Worm (Caenorhabditis elegans): Measurements from ENCODE around the gene inpp-4B.
A peak's percentile ranks its signal among the peaks of the same experiment; 100 is the strongest.

The inpp-4B gene

DNA sequence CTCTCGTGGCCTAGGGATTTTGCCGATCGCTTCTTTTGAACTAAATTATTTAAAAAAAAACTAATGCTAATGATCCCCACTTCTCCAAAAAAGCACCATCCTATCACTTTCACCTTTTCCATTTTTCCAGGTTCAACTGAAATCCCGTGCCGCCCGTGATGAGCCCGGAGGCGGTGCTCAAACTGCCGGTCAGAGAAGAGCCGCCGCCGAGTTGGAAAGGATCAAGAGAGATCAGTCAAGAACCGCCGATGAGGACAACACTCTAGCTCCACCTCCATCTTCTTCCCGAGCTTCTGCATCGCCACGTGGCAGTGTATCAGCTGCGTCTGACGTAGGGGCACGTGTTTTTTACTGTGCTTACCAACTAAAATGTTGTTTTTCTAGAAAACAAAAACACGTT is 13.3 kb downstream of the inpp-4B start:
- no peak for TF ChIP-seq ham-2 (GFP tag; optimal IDR thresholded peaks at IDR 0.05)
- TF ChIP-seq ceh-83 (GFP tag; optimal IDR thresholded peaks at IDR 0.05), result no peak
- no peak for TF ChIP-seq ces-1 (GFP tag; optimal IDR thresholded peaks at IDR 0.05)
- no peak for TF ChIP-seq lsy-2 (tag; optimal IDR thresholded peaks at IDR 0.05)
- no peak for TF ChIP-seq cnd-1 (tag; optimal IDR thresholded peaks at IDR 0.05)
- no peak for TF ChIP-seq unc-39 (tag; optimal IDR thresholded peaks at IDR 0.05)
- TF ChIP-seq elt-3 (tag; optimal IDR thresholded peaks at IDR 0.05), result no peak
- no peak for TF ChIP-seq nhr-237 (tag; optimal IDR thresholded peaks at IDR 0.05)
- no peak for TF ChIP-seq bed-3 (GFP tag; optimal IDR thresholded peaks at IDR 0.05)
- TF ChIP-seq ceh-43 (GFP tag; optimal IDR thresholded peaks at IDR 0.05), result no peak
- no peak for TF ChIP-seq nhr-76 (tag; optimal IDR thresholded peaks at IDR 0.05)
- TF ChIP-seq lin-13 (tag; optimal IDR thresholded peaks at IDR 0.05), result no peak
- TF ChIP-seq unc-120 (tag; optimal IDR thresholded peaks at IDR 0.05; ENCODE audit: poor library complexity, severe bottlenecking), result no peak
- no peak for TF ChIP-seq blmp-1 (tag; optimal IDR thresholded peaks at IDR 0.05)
- no peak for TF ChIP-seq M03D4.4 (tag; optimal IDR thresholded peaks at IDR 0.05)
- no peak for TF ChIP-seq drap-1 (GFP tag; optimal IDR thresholded peaks at IDR 0.05)
- no peak for TF ChIP-seq nhr-12 (tag; optimal IDR thresholded peaks at IDR 0.05)
- TF ChIP-seq unc-62 (GFP tag; optimal IDR thresholded peaks at IDR 0.05), result no peak
- TF ChIP-seq flh-1 (GFP tag; optimal IDR thresholded peaks at IDR 0.05), result no peak

- TF ChIP-seq ces-1 (GFP tag; optimal IDR thresholded peaks at IDR 0.05) (no peak), tbx-8 (GFP tag; optimal IDR thresholded peaks at IDR 0.05) (no peak), sptf-1 (tag; optimal IDR thresholded peaks at IDR 0.05) (no peak), mls-2 (tag; optimal IDR thresholded peaks at IDR 0.05) (no peak), nhr-2 (tag; optimal IDR thresholded peaks at IDR 0.05) (no peak), lin-13 (tag; optimal IDR thresholded peaks at IDR 0.05) (no peak), elt-1 (tag; optimal IDR thresholded peaks at IDR 0.05; ENCODE audit: borderline replicate concordance, insufficient read depth) (no peak), pha-4 (tag; optimal IDR thresholded peaks at IDR 0.05) (no peak)
Observed at ce11 chrIII:10251114-10251513, 15.6 kb downstream of the inpp-4B start.

- TF ChIP-seq lsy-2 (tag; optimal IDR thresholded peaks at IDR 0.05), result peak; percentile 39
- no peak for TF ChIP-seq flh-1 (GFP tag; optimal IDR thresholded peaks at IDR 0.05)
- no peak for TF ChIP-seq pha-4 (tag; optimal IDR thresholded peaks at IDR 0.05)
- peak; percentile 66 for TF ChIP-seq nhr-237 (tag; optimal IDR thresholded peaks at IDR 0.05)
- TF ChIP-seq mep-1 (tag; optimal IDR thresholded peaks at IDR 0.05), result peak; percentile 69
- TF ChIP-seq unc-120 (tag; optimal IDR thresholded peaks at IDR 0.05; ENCODE audit: poor library complexity, severe bottlenecking), result peak; percentile 60
- peak; percentile 29 for TF ChIP-seq hlh-1 (tag; optimal IDR thresholded peaks at IDR 0.05)
Observed at ce11 chrIII:10248441-10249137, 18.1 kb downstream of the inpp-4B start, which contains the start of the genes div-1 and cor-1. div-1 (minus strand) TSS chrIII:10248559. cor-1 (plus strand) TSS chrIII:10249111.

DNA sequence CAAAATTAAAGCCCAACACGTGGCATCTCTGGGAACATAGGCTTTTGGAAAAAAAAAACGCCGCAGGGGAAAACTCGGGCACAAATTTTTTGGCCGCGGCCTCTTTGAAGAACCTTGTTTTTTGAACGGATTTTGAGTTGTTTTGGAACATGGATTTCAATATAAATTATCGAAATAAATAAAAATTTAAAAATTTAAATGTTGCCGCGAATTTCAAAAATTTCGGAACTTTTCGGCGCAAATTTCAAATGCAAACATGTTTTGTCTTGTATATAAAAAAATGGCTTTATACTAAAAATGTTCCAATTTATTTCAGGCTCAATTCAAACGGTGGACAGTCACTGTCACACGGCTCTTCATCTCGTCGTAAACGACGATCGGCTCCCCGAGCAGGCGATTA is 22.7 kb downstream of the inpp-4B start:
- TF ChIP-seq unc-39 (tag; optimal IDR thresholded peaks at IDR 0.05), result no peak
- no peak for TF ChIP-seq ham-2 (GFP tag; optimal IDR thresholded peaks at IDR 0.05)
- no peak for TF ChIP-seq hlh-1 (tag; optimal IDR thresholded peaks at IDR 0.05)
- TF ChIP-seq mab-5 (tag; optimal IDR thresholded peaks at IDR 0.05), result no peak
- TF ChIP-seq tbx-8 (GFP tag; optimal IDR thresholded peaks at IDR 0.05), result no peak

DNA sequence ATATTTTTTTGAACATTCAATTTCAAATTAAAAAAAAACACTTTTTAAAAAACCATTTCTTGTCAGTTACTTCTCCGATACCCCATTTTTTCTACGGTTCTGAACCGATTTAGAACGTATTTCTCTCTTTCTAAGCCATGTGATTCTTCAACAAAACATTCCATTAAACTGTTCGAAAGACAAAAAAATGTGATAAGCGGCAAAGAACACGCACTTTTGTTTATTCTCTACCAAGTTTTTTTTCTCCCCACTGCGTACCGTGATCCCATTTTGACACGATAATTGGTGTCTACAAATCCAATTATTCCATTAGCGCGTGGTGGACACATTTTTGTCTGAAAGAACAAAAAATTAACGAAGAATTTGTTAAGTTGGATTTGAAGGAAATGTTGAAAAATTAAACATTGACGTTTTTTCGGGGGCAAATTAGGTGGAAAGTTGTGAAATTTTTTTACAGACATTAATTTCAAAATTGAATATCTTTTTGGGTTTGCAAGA is 25.3 kb downstream of the inpp-4B start:
- TF ChIP-seq ceh-83 (GFP tag; optimal IDR thresholded peaks at IDR 0.05) (no peak), nhr-76 (tag; optimal IDR thresholded peaks at IDR 0.05) (no peak), nhr-28 (tag; optimal IDR thresholded peaks at IDR 0.05) (no peak), lin-13 (tag; optimal IDR thresholded peaks at IDR 0.05) (no peak), nhr-237 (tag; optimal IDR thresholded peaks at IDR 0.05) (no peak), M03D4.4 (tag; optimal IDR thresholded peaks at IDR 0.05) (no peak), ceh-43 (GFP tag; optimal IDR thresholded peaks at IDR 0.05) (no peak), lsy-2 (tag; optimal IDR thresholded peaks at IDR 0.05) (no peak), unc-39 (tag; optimal IDR thresholded peaks at IDR 0.05) (no peak), mls-2 (tag; optimal IDR thresholded peaks at IDR 0.05) (no peak), unc-62 (GFP tag; optimal IDR thresholded peaks at IDR 0.05) (no peak), cnd-1 (tag; optimal IDR thresholded peaks at IDR 0.05) (no peak), drap-1 (GFP tag; optimal IDR thresholded peaks at IDR 0.05) (no peak), ztf-11 (tag; optimal IDR thresholded peaks at IDR 0.05) (no peak), unc-120 (tag; optimal IDR thresholded peaks at IDR 0.05; ENCODE audit: poor library complexity, severe bottlenecking) (no peak), mab-5 (tag; optimal IDR thresholded peaks at IDR 0.05) (no peak)
